Worm (Caenorhabditis elegans): ENCODE results near the gene grl-21.

The grl-21 gene

DNA sequence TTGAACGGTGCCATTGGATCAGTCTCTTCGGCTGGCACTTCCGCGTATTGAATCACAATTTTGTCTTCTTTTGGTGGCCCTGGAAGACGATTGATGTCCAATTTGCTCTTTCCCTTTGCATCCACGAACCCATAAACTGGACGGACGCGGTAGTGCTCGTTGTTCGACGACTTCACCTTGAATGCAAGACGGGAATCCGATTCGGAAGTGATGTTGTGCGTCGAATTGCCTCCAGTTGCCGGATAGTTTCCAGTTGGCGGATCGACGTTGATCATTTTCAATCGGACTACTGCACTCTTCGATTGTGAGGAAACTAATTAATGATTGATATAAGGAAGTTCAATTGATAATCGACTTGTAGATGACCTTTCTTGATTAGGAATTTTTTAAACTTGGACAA lies 1.1 kb downstream of the grl-21 start, which contains the start of gene ssp-34:
TSS of gene ssp-34 (minus strand) at position 275 of the 400 bp plus-strand sequence.
- TF ChIP-seq egl-27 (tag; optimal IDR thresholded peaks at IDR 0.05), result no peak
- TF ChIP-seq pha-4 (tag; optimal IDR thresholded peaks at IDR 0.05), result no peak
- TF ChIP-seq zag-1 (tag; optimal IDR thresholded peaks at IDR 0.05), result no peak

DNA sequence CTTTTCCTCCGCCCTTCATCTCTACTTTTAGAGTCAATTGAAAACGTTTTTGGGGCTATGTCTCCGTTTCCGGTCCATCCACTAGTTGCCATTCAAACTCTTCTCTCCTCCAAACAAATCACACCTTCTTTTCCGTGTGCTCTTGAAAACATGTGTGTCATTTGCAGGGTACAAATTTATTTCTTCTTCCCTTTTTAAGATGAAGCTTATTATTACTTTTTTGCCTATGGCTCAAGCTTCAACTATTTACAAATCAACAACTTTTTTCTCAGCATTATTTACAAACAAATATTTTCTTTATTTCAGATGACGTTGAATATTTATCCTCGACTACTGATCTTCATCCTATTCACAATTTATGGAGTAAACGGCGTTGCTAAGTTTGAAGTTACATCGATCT lies 7.2 kb downstream of the grl-21 start, which contains the start of gene T25B9.3:
TSS of gene T25B9.3 (plus strand) at position 301 of the 400 bp plus-strand sequence.
- TF ChIP-seq nfya-1 (tag; optimal IDR thresholded peaks at IDR 0.05; ENCODE audit: insufficient read depth) (no peak), fkh-10 (GFP tag; optimal IDR thresholded peaks at IDR 0.05) (no peak), ZK546.5 (tag; optimal IDR thresholded peaks at IDR 0.05) (no peak), zag-1 (tag; optimal IDR thresholded peaks at IDR 0.05) (no peak), aly-2 (tag; optimal IDR thresholded peaks at IDR 0.05) (no peak), skn-1 (tag; optimal IDR thresholded peaks at IDR 0.05) (no peak), unc-62 (GFP tag; optimal IDR thresholded peaks at IDR 0.05) (no peak), nhr-11 (tag; optimal IDR thresholded peaks at IDR 0.05) (no peak), pqm-1 (tag; optimal IDR thresholded peaks at IDR 0.05) (no peak), sea-2 (GFP tag; optimal IDR thresholded peaks at IDR 0.05) (no peak), elt-1 (tag; optimal IDR thresholded peaks at IDR 0.05) (no peak), nhr-237 (tag; optimal IDR thresholded peaks at IDR 0.05) (no peak), lin-15B (tag; optimal IDR thresholded peaks at IDR 0.05) (no peak), nhr-28 (tag; optimal IDR thresholded peaks at IDR 0.05) (no peak), egl-5 (tag; optimal IDR thresholded peaks at IDR 0.05) (no peak), ceh-82 (tag; optimal IDR thresholded peaks at IDR 0.05) (no peak), ceh-9 (tag; optimal IDR thresholded peaks at IDR 0.05) (no peak), elt-2 (tag; optimal IDR thresholded peaks at IDR 0.05) (no peak), elt-3 (tag; optimal IDR thresholded peaks at IDR 0.05) (no peak)

DNA sequence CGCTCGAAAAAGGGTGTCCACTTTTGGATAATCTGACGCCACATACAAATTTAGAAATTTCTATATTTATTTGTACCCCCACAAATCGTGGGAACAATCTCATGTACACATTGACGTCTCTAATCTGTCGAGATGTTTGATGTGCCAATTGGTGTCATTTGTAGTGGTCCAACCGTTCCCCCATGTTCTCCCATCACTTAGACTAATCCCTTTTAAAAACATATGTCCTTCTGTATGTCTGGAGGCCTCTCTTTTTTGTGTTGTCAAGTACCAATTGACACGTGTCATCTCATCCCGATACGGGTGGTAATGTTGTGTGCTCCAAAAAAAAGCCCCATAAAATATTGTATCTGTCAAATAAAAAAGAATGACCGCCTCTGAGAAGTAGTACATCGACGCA lies 8.1 kb downstream of the grl-21 start:
- no peak for TF ChIP-seq nhr-67 (tag; optimal IDR thresholded peaks at IDR 0.05)
- TF ChIP-seq ceh-82 (tag; optimal IDR thresholded peaks at IDR 0.05), result no peak
- no peak for TF ChIP-seq lin-39 (tag; optimal IDR thresholded peaks at IDR 0.05)
- TF ChIP-seq nhr-23 (tag; optimal IDR thresholded peaks at IDR 0.05), result no peak
- TF ChIP-seq mdl-1 (tag; optimal IDR thresholded peaks at IDR 0.05), result no peak
- no peak for TF ChIP-seq eor-1 (tag; optimal IDR thresholded peaks at IDR 0.05)
- TF ChIP-seq nhr-76 (tag; optimal IDR thresholded peaks at IDR 0.05), result no peak
- no peak for TF ChIP-seq lsy-12 (tag; optimal IDR thresholded peaks at IDR 0.05)
- no peak for TF ChIP-seq elt-3 (tag; optimal IDR thresholded peaks at IDR 0.05)
- no peak for TF ChIP-seq nhr-237 (tag; optimal IDR thresholded peaks at IDR 0.05)
- no peak for TF ChIP-seq elt-1 (tag; optimal IDR thresholded peaks at IDR 0.05)
- no peak for TF ChIP-seq aly-2 (tag; optimal IDR thresholded peaks at IDR 0.05)
- TF ChIP-seq ceh-16 (tag; optimal IDR thresholded peaks at IDR 0.05), result no peak
- TF ChIP-seq R02D3.7 (tag; optimal IDR thresholded peaks at IDR 0.05), result no peak
- TF ChIP-seq unc-39 (tag; optimal IDR thresholded peaks at IDR 0.05), result no peak

DNA sequence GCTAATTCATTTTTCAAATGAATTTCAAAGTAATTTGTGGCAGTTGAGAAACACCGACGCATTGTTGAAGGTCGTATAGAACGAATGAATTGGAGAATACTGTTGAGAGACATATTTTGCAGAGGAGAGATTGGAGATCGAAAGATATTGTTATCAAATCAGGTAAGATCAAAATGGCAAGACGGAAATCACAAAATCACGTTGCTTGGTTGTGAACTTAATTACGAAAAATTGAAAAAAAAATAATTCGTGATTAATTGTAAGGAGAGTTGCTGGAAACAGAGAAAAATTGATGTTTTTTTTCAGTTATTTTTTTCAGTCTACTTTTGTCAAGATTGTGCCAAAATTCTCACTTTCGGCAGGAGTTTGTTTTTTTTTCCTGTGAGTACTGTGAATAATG lies 12.8 kb downstream of the grl-21 start, which contains the start of gene T25B9.1:
TSS of gene T25B9.1 (minus strand) at position 101 of the 400 bp plus-strand sequence.
- TF ChIP-seq nhr-23 (tag; optimal IDR thresholded peaks at IDR 0.05) (no peak), nhr-43 (tag; optimal IDR thresholded peaks at IDR 0.05; ENCODE audit: poor library complexity, severe bottlenecking) (no peak), pqm-1 (tag; optimal IDR thresholded peaks at IDR 0.05) (no peak), fos-1 (tag; optimal IDR thresholded peaks at IDR 0.05) (no peak), unc-39 (tag; optimal IDR thresholded peaks at IDR 0.05) (no peak), ztf-4 (tag; optimal IDR thresholded peaks at IDR 0.05) (no peak), tbx-2 (tag; optimal IDR thresholded peaks at IDR 0.05) (no peak), R02D3.7 (tag; optimal IDR thresholded peaks at IDR 0.05) (no peak), egl-5 (tag; optimal IDR thresholded peaks at IDR 0.05) (no peak), nhr-237 (tag; optimal IDR thresholded peaks at IDR 0.05) (no peak), nhr-11 (tag; optimal IDR thresholded peaks at IDR 0.05) (no peak), ama-1 (optimal IDR thresholded peaks at IDR 0.05) (no peak), lin-39 (tag; optimal IDR thresholded peaks at IDR 0.05) (no peak), fkh-2 (tag; optimal IDR thresholded peaks at IDR 0.05) (no peak), nhr-77 (tag; optimal IDR thresholded peaks at IDR 0.05) (no peak)

All from whole organism, L3 larva.